Worm (Caenorhabditis elegans) whole organism, L1 larva: ENCODE data around the gene dgat-2.

ENCODE experiments used
- C34B4.2 ChIP-seq: sonication (generic microtip); optimal IDR thresholded peaks from 2 replicates; lab custom pipeline; 2017; ENCODE audit warnings: mild to moderate bottlenecking, missing genetic modification characterization, missing compliant biosample characterization
- F16B12.6 ChIP-seq: fragments of 150-350 bp; optimal IDR thresholded peaks from 2 replicates; lab custom pipeline; 2014; ENCODE audit warnings: missing biosample characterization, missing genetic modification characterization
- alr-1 ChIP-seq: fragments of 200-800 bp; sonication (Bioruptor generic); optimal IDR thresholded peaks from 2 replicates; lab custom pipeline; 2018; ENCODE audit warnings: borderline replicate concordance, mild to moderate bottlenecking, missing genetic modification characterization, missing compliant biosample characterization
- aly-2 ChIP-seq: fragments of 150-350 bp; optimal IDR thresholded peaks from 2 replicates; lab custom pipeline; 2014; ENCODE audit warnings: missing biosample characterization, missing genetic modification characterization
- blmp-1 ChIP-seq: fragments of 150-350 bp; optimal IDR thresholded peaks from 2 replicates; lab custom pipeline; 2014; ENCODE audit warnings: missing biosample characterization, missing genetic modification characterization
- ceh-63 ChIP-seq: fragments of 200-800 bp; sonication (Bioruptor generic); optimal IDR thresholded peaks from 2 replicates; lab custom pipeline; 2018; ENCODE audit warnings: mild to moderate bottlenecking, missing genetic modification characterization, missing compliant biosample characterization
- ceh-88 ChIP-seq: fragments of 200-800 bp; sonication (Bioruptor generic); IDR thresholded peaks from 2 replicates; pipeline ENCODE4 v1.3.6; 2022; ENCODE audit warnings: missing genetic modification characterization, missing compliant biosample characterization
- ceh-90 ChIP-seq: sonication (generic microtip); optimal IDR thresholded peaks from 2 replicates; lab custom pipeline; 2016; ENCODE audit warnings: missing genetic modification characterization, missing compliant biosample characterization
- ces-1 ChIP-seq: fragments of 150-350 bp; optimal IDR thresholded peaks from 2 replicates; lab custom pipeline; 2014; ENCODE audit warnings: missing biosample characterization, missing genetic modification reagents, missing genetic modification characterization
- egl-13 ChIP-seq: sonication (generic microtip); optimal IDR thresholded peaks from 2 replicates; lab custom pipeline; 2016; ENCODE audit warnings: missing genotype, missing genetic modification reagents, missing genetic modification characterization, missing compliant biosample characterization
- egl-27 ChIP-seq, 2 experiments: fragments of 150-350 bp in 1 of 2; sonication (generic microtip); optimal IDR thresholded peaks; 3 replicates each; lab custom pipeline; 2017 to 2018; ENCODE audit warnings: missing biosample characterization in 2 of 2, missing genetic modification characterization in 2 of 2, missing genetic modification reagents in 2 of 2
- elt-2 ChIP-seq: sonication (generic microtip); optimal IDR thresholded peaks from 2 replicates; lab custom pipeline; 2016; ENCODE audit warnings: missing genetic modification characterization, mild to moderate bottlenecking, inconsistent platforms, missing compliant biosample characterization, missing genetic modification reagents
- elt-3 ChIP-seq, 6 experiments: fragments of 150-350 bp in 1 of 6; sonication (generic microtip); optimal IDR thresholded peaks; 2 replicates each; lab custom pipeline; 2017 to 2018; ENCODE audit warnings: missing biosample characterization in 6 of 6, missing genetic modification characterization in 6 of 6, inconsistent platforms in 1 of 6
- ets-5 ChIP-seq: fragments of 200-800 bp; sonication (Bioruptor generic); IDR thresholded peaks from 2 replicates; pipeline ENCODE4 v1.3.6; 2022; ENCODE audit warnings: missing genetic modification characterization, missing compliant biosample characterization
- fkh-4 ChIP-seq: sonication (generic microtip); optimal IDR thresholded peaks from 2 replicates; lab custom pipeline; 2016; ENCODE audit warnings: missing compliant biosample characterization, missing genetic modification characterization, borderline replicate concordance
- hlh-17 ChIP-seq: fragments of 200-800 bp; sonication (Bioruptor generic); optimal IDR thresholded peaks from 2 replicates; lab custom pipeline; 2018; ENCODE audit warnings: missing genetic modification characterization, mild to moderate bottlenecking, missing compliant biosample characterization, moderate library complexity, borderline replicate concordance
- hpl-2 ChIP-seq: fragments of 150-350 bp; optimal IDR thresholded peaks from 2 replicates; lab custom pipeline; 2014; ENCODE audit warnings: missing biosample characterization, missing genetic modification reagents, missing genetic modification characterization
- irx-1 ChIP-seq: sonication (generic microtip); optimal IDR thresholded peaks from 2 replicates; lab custom pipeline; 2016; ENCODE audit warnings: missing genetic modification characterization, missing compliant biosample characterization
- isw-1 ChIP-seq: fragments of 200-800 bp; sonication (Bioruptor generic); IDR thresholded peaks from 2 replicates; pipeline ENCODE4 v1.3.6; 2022; ENCODE audit warnings: missing genetic modification characterization, missing compliant biosample characterization
- jun-1 ChIP-seq: fragments of 150-350 bp; optimal IDR thresholded peaks from 2 replicates; lab custom pipeline; 2014; ENCODE audit warnings: missing biosample characterization, missing genetic modification reagents, missing genetic modification characterization
- lin-15B ChIP-seq: fragments of 150-350 bp; sonication (generic microtip); optimal IDR thresholded peaks from 3 replicates; lab custom pipeline; 2014; ENCODE audit warnings: missing biosample characterization, missing genetic modification characterization
- lin-39 ChIP-seq: fragments of 150-350 bp; optimal IDR thresholded peaks from 2 replicates; lab custom pipeline; 2014; ENCODE audit warnings: missing biosample characterization, missing genetic modification reagents, missing genetic modification characterization
- lsy-2 ChIP-seq, 2 experiments: fragments of 150-350 bp; optimal IDR thresholded peaks; 2 replicates each; lab custom pipeline; 2014; ENCODE audit warnings: missing biosample characterization in 2 of 2, missing genetic modification characterization in 2 of 2
- mab-9 ChIP-seq: fragments of 200-800 bp; sonication (Bioruptor generic); IDR thresholded peaks from 2 replicates; pipeline ENCODE4 v1.3.6; 2022; ENCODE audit warnings: missing genetic modification reagents, missing genetic modification characterization, missing compliant biosample characterization
- mep-1 ChIP-seq: fragments of 150-350 bp; optimal IDR thresholded peaks from 2 replicates; lab custom pipeline; 2014; ENCODE audit warnings: missing biosample characterization, missing genetic modification characterization
- nhr-11 ChIP-seq: fragments of 150-350 bp; optimal IDR thresholded peaks from 2 replicates; lab custom pipeline; 2014; ENCODE audit warnings: missing biosample characterization, missing genetic modification characterization
- nhr-12 ChIP-seq: sonication (generic microtip); optimal IDR thresholded peaks from 2 replicates; lab custom pipeline; 2017; ENCODE audit warnings: missing biosample characterization, missing genetic modification characterization
- nhr-19 ChIP-seq: fragments of 200-800 bp; sonication (Bioruptor generic); conservative IDR thresholded peaks from 2 replicates; pipeline ENCODE4 v1.3.6; 2022; ENCODE audit warnings: missing genetic modification characterization, missing compliant biosample characterization
- nhr-237 ChIP-seq: fragments of 150-350 bp; optimal IDR thresholded peaks from 2 replicates; lab custom pipeline; 2014; ENCODE audit warnings: missing biosample characterization, missing genetic modification characterization
- nhr-71 ChIP-seq: sonication (generic microtip); optimal IDR thresholded peaks from 2 replicates; lab custom pipeline; 2016; ENCODE audit warnings: mild to moderate bottlenecking, missing genetic modification characterization, moderate library complexity, missing compliant biosample characterization
- nhr-76 ChIP-seq: sonication (generic microtip); optimal IDR thresholded peaks from 2 replicates; lab custom pipeline; 2017; ENCODE audit warnings: missing biosample characterization, missing genetic modification characterization
- nhr-77 ChIP-seq: fragments of 150-350 bp; optimal IDR thresholded peaks from 2 replicates; lab custom pipeline; 2014; ENCODE audit warnings: missing biosample characterization, missing genetic modification characterization
- nhr-85 ChIP-seq: sonication (generic microtip); peaks from one replicate; lab custom pipeline; 2016; ENCODE audit warnings: missing genetic modification characterization, inconsistent platforms, missing compliant biosample characterization
- pax-3 ChIP-seq: fragments of 200-800 bp; sonication (Bioruptor generic); optimal IDR thresholded peaks from 2 replicates; lab custom pipeline; 2018; ENCODE audit warnings: mild to moderate bottlenecking, missing genetic modification characterization, moderate library complexity, missing compliant biosample characterization
- pqm-1 ChIP-seq: sonication (generic microtip); optimal IDR thresholded peaks from 3 replicates; lab custom pipeline; 2017; ENCODE audit warnings: missing biosample characterization, missing genetic modification characterization
- sup-37 ChIP-seq: fragments of 200-800 bp; sonication (Bioruptor generic); optimal IDR thresholded peaks from 2 replicates; lab custom pipeline; 2018; ENCODE audit warnings: mild to moderate bottlenecking, missing genetic modification characterization, missing compliant biosample characterization
- swsn-7 ChIP-seq: sonication (generic microtip); optimal IDR thresholded peaks from 2 replicates; lab custom pipeline; 2016; ENCODE audit warnings: missing genetic modification characterization, missing compliant biosample characterization
- tbx-2 ChIP-seq: sonication (generic microtip); optimal IDR thresholded peaks from 2 replicates; lab custom pipeline; 2016; ENCODE audit warnings: missing genetic modification characterization, missing compliant biosample characterization
- unc-30 ChIP-seq: sonication (generic microtip); optimal IDR thresholded peaks from 2 replicates; lab custom pipeline; 2017; ENCODE audit warnings: missing biosample characterization, missing genetic modification characterization
- unc-62 ChIP-seq: fragments of 150-350 bp; optimal IDR thresholded peaks from 2 replicates; lab custom pipeline; 2014; ENCODE audit warnings: missing biosample characterization, missing genetic modification reagents, missing genetic modification characterization
- unc-86 ChIP-seq: sonication (generic microtip); optimal IDR thresholded peaks from 2 replicates; lab custom pipeline; 2016; ENCODE audit warnings: missing genetic modification characterization, missing compliant biosample characterization
- unc-98 ChIP-seq: fragments of 200-800 bp; sonication (Bioruptor generic); IDR thresholded peaks from 2 replicates; pipeline ENCODE4 v1.3.6; 2022; ENCODE audit warnings: missing genetic modification characterization, missing compliant biosample characterization
- vab-15 ChIP-seq: sonication (generic microtip); optimal IDR thresholded peaks from 2 replicates; lab custom pipeline; 2017; ENCODE audit warnings: missing genotype, mild to moderate bottlenecking, missing genetic modification characterization, missing compliant biosample characterization
- zag-1 ChIP-seq: fragments of 150-350 bp; optimal IDR thresholded peaks from 2 replicates; lab custom pipeline; 2014; ENCODE audit warnings: missing biosample characterization, missing genetic modification characterization
- zip-4 ChIP-seq: fragments of 200-800 bp; sonication (Bioruptor generic); optimal IDR thresholded peaks from 2 replicates; lab custom pipeline; 2018; ENCODE audit warnings: mild to moderate bottlenecking, missing genetic modification characterization, moderate library complexity, missing compliant biosample characterization
- ztf-4 ChIP-seq: fragments of 150-350 bp; optimal IDR thresholded peaks from 2 replicates; lab custom pipeline; 2014; ENCODE audit warnings: missing biosample characterization, missing genetic modification characterization

dgat-2 gene

DNA sequence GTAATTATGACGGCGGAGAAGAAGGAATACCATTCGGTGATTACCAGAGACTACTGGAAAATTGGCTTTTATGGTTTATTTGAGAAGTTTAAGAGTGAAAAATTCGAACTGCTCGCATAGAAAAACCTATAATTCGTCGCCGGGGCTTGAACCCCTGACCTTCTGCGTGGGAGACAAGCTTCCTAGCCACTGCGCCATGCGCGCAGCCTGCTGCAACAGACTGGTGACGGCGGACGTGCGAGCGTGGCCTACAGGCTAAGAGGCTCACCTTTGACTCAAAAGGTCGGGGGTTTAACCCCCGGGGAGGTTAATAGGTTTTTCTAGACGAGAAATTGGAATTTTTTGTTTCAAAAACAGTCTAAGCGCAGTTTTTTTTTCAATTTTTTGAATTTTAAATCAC, 4.3 kb downstream of the dgat-2 start:
- no peak for TF ChIP-seq nhr-77 (tag; lab: Kevin White, UChicago)
- no peak for TF ChIP-seq jun-1 (tag; lab: Kevin White, UChicago)
- no peak for TF ChIP-seq fkh-4
- no peak for TF ChIP-seq egl-13 (tag; lab: Kevin White, UChicago)
- no peak for TF ChIP-seq unc-30 (tag; lab: Kevin White, UChicago)

DNA sequence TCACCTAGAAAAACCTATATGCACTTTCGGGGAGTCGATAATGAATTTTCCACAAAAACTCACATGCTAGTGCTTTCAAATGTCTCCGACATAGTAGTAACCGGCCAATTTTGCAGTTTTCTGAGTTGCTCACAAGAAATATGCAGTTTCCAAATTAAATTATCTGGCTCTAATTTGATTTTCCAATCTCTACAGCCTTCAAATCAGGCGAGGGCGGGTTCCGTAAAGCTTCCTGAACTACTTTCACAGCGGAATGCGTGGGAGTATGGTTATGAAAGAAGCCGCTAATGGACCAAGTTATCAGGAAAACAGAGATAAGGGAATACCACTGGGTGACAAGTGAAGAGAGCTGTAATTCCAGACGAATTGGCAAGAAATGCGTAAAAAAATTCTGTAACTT, 5.8 kb downstream of the dgat-2 start, which contains the start of gene F59A1.11:
TSS of gene F59A1.11 (minus strand) at position 101 of the 400 bp plus-strand sequence.
- no peak for TF ChIP-seq zag-1
- TF ChIP-seq fkh-4: no peak
- no peak for TF ChIP-seq lin-15B (tag; lab: Kevin White, UChicago)
- no peak for TF ChIP-seq elt-3 (tag; optimal IDR thresholded peaks at IDR 0.05; lab: Kevin White, UChicago)
- TF ChIP-seq nhr-76 (tag; lab: Kevin White, UChicago): no peak
- no peak for TF ChIP-seq swsn-7 (tag; lab: Kevin White, UChicago)
- TF ChIP-seq hpl-2 (GFP tag; lab: Kevin White, UChicago): no peak
- no peak for TF ChIP-seq F16B12.6 (tag; lab: Kevin White, UChicago)
- no peak for TF ChIP-seq unc-62 (GFP tag; lab: Kevin White, UChicago)
- no peak for TF ChIP-seq nhr-19
- TF ChIP-seq lin-39 (tag; lab: Kevin White, UChicago): no peak
- no peak for TF ChIP-seq mab-9 (GFP tag; lab: Robert Waterston, UW)
- no peak for TF ChIP-seq nhr-77 (tag; lab: Kevin White, UChicago)
- TF ChIP-seq unc-86 (tag; lab: Kevin White, UChicago): no peak
- TF ChIP-seq isw-1 (GFP tag; lab: Robert Waterston, UW): no peak
- no peak for TF ChIP-seq ceh-90 (tag; lab: Kevin White, UChicago)

DNA sequence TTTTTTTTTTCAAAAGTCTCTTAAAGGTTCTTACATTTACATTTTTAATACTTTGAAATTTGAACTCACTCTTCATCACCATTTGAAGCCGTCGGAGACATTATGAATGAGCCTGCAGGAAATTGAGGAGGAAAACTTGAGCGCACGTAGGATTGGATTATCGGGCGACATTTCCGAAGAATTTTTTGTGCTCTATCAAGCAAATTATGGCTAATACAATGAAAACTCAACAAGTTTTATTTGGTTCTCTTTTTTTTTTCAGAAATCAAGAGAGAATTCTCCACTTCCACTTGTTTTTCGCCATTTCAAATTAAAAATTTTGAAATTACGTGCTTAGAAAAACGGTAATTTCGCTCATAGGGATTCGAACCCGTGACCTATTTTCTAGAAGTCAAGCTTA, 7.6 kb downstream of the dgat-2 start, which contains the start of gene F59A1.12:
TSS of gene F59A1.12 (minus strand) at position 101 of the 400 bp plus-strand sequence.
- TF ChIP-seq ceh-88: no peak
- no peak for TF ChIP-seq pqm-1 (tag; lab: Kevin White, UChicago)
- no peak for TF ChIP-seq blmp-1 (tag; lab: Kevin White, UChicago)
- no peak for TF ChIP-seq irx-1 (tag; lab: Kevin White, UChicago)
- TF ChIP-seq tbx-2 (tag; lab: Kevin White, UChicago): no peak
- no peak for TF ChIP-seq ces-1 (GFP tag; lab: Kevin White, UChicago)
- TF ChIP-seq vab-15: no peak
- TF ChIP-seq ets-5 (GFP tag; lab: Robert Waterston, UW): no peak
- no peak for TF ChIP-seq pax-3 (tag; lab: Kevin White, UChicago)
- no peak for TF ChIP-seq unc-30 (tag; lab: Kevin White, UChicago)
- TF ChIP-seq egl-27 (tag; optimal IDR thresholded peaks at IDR 0.05; lab: Kevin White, UChicago): no peak
- no peak for TF ChIP-seq nhr-76 (tag; lab: Kevin White, UChicago)
- no peak for TF ChIP-seq nhr-85 (tag; lab: Kevin White, UChicago)
- TF ChIP-seq lsy-2 (tag; optimal IDR thresholded peaks at IDR 0.05; lab: Kevin White, UChicago): no peak
- no peak for TF ChIP-seq zip-4 (GFP tag; lab: Kevin White, UChicago)
- no peak for TF ChIP-seq alr-1
- no peak for TF ChIP-seq ceh-63 (GFP tag; lab: Kevin White, UChicago)
- TF ChIP-seq, all 84 proteins: peak for 0

DNA sequence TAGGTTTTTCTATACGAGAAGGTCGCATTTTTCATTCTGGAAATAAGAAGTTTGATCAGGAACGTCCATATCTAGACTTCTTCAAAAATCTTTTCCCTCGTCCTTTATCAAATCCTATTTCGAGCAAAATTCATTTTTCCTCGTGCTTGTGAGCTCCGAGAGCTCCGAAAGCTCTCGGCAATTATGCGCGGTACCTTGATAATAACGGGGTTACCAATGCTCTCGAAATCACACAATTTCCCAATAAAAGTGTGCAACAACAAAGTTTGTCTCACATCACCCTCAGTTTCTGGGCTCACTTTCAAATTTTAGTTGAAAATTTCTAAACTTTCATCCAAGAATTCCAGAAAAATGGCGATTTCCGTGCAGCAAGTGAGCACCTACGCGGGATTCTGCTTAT, 8.4 kb downstream of the dgat-2 start, which contains the start of gene str-89:
TSS of gene str-89 (plus strand) at position 301 of the 400 bp plus-strand sequence.
- no peak for TF ChIP-seq C34B4.2 (tag; lab: Kevin White, UChicago)

DNA sequence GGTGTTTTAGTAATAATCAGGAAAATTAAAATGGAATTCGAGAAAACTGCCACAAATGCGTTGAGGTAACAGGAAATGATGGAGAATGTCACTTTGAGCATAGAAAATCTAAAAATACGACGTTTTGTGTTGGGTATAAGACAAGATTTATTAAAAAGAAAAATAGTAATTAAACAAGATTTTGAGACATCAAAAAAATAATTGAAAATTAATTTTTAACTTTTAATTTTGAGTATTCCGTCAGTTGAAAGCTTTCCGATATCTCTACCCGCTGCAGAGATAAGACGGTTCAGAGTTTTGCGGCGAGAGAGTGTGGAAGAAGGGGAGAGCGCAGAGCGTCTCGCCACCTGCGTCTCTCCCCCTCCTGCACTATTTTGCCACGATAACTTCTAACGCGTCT, 13.2 kb downstream of the dgat-2 start, which contains the start of gene str-93:
TSS of gene str-93 (minus strand) at position 101 of the 400 bp plus-strand sequence.
- TF ChIP-seq nhr-71 (tag; lab: Kevin White, UChicago) (no peak), nhr-237 (tag; lab: Kevin White, UChicago) (no peak), nhr-12 (tag; lab: Kevin White, UChicago) (no peak), hpl-2 (GFP tag; lab: Kevin White, UChicago) (no peak), sup-37 (no peak), nhr-19 (no peak), ztf-4 (tag; lab: Kevin White, UChicago) (no peak), elt-2 (tag; lab: Kevin White, UChicago) (no peak), aly-2 (tag; lab: Kevin White, UChicago) (no peak), swsn-7 (tag; lab: Kevin White, UChicago) (no peak), unc-98 (GFP tag; lab: Robert Waterston, UW) (no peak), zag-1 (no peak), hlh-17 (GFP tag; lab: Kevin White, UChicago) (no peak), mab-9 (GFP tag; lab: Robert Waterston, UW) (no peak), mep-1 (tag; lab: Kevin White, UChicago) (no peak), pqm-1 (tag; lab: Kevin White, UChicago) (no peak), nhr-11 (no peak)
